Fruit fly (Drosophila melanogaster): Measurements from ENCODE around the gene HLH3B.

Gene HLH3B

DNA sequence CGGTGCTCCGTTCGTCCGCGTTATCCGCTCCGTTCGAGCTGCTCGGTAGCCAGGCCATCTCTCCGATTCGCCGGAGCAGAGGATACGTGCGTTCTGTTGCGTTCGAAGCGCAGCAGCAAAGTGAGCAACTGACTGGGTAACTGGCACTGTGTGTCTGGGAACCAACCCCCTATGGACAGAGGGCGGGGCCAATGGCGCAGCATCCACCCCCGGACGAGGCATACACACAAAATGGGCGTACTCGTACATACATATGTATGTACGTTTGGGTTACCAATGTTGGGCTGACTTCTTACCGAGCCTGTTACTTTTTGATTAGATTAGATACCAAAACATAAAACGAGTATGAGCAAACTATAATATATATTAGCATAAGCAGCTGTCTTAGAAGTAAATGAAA is at the start of gene HLH3B:
Gene HLH3B (minus strand): TSS at position 123 of the 400 bp plus-strand sequence.
- TF ChIP-seq BtbVII (GFP tag; optimal IDR thresholded peaks at IDR 0.05) (no peak), CG1792 (GFP tag; optimal IDR thresholded peaks at IDR 0.05) (no peak), CG12155 (GFP tag; optimal IDR thresholded peaks at IDR 0.05) (no peak), vfl (GFP tag; optimal IDR thresholded peaks at IDR 0.05) (no peak), CG6854 (GFP tag; optimal IDR thresholded peaks at IDR 0.05) (no peak), hkb (optimal IDR thresholded peaks at IDR 0.05) (no peak), hkb (GFP tag; IDR thresholded peaks at IDR 0.05) (no peak), Nf-YC (tag; optimal IDR thresholded peaks at IDR 0.05) (peak; percentile 84), CG17912 (GFP tag; optimal IDR thresholded peaks at IDR 0.05) (no peak), CG18262 (tag; optimal IDR thresholded peaks at IDR 0.05) (no peak), CG10321 (GFP tag; IDR thresholded peaks at IDR 0.05) (no peak), CG32767 (GFP tag; IDR thresholded peaks at IDR 0.05) (peak; percentile 60; the same call in 1 of the 2 replicates), nom (GFP tag; optimal IDR thresholded peaks at IDR 0.05) (no peak), CG11504 (tag; optimal IDR thresholded peaks at IDR 0.05) (no peak), seq (GFP tag; IDR thresholded peaks at IDR 0.05) (peak; percentile 51; the same call in 1 of the 2 replicates), CG1603 (tag; optimal IDR thresholded peaks at IDR 0.05) (no peak), wdn (GFP tag; IDR thresholded peaks at IDR 0.05) (no peak), CG8388 (GFP tag; optimal IDR thresholded peaks at IDR 0.05) (no peak), HHEX (GFP tag; optimal IDR thresholded peaks at IDR 0.05) (no peak), Nf-YB (GFP tag; optimal IDR thresholded peaks at IDR 0.05) (peak; percentile 84), row (GFP tag; IDR thresholded peaks at IDR 0.05) (no peak), CG3847 (GFP tag; IDR thresholded peaks at IDR 0.05) (no peak), CG13894 (tag; optimal IDR thresholded peaks at IDR 0.05) (no peak), CG1602 (GFP tag; optimal IDR thresholded peaks at IDR 0.05) (no peak), chn (GFP tag; optimal IDR thresholded peaks at IDR 0.05) (no peak)

DNA sequence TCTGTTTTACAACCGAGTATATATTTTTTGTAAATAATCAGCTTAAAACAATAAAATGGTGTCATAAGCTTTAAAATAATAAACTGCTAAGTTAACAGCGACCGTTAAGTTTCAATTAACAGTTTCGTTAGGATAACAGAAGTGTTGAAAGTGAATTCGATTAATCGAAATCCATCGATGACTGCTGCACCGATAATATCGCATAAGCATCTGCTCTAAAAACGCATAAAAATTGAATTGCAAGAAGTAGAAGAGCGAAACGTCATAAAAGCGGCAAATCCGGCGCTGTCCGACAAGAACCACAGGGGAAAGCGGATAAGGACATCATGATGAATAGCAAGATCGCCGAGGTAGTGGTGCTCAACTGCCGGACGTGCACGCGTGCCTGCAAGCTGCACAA is 46.0 kb upstream of the HLH3B start, which contains the start of gene dwg:
Gene dwg (plus strand): TSS at position 193 of the 400 bp plus-strand sequence.
- TF ChIP-seq Lpt (GFP tag; optimal IDR thresholded peaks at IDR 0.05) = no peak
- TF ChIP-seq row (GFP tag; IDR thresholded peaks at IDR 0.05) = peak; percentile 17; the same call in 1 of the 3 replicates
- TF ChIP-seq hbn (GFP tag; IDR thresholded peaks at IDR 0.05; ENCODE audit: partially characterized antibody) = peak; percentile 83
- TF ChIP-seq Bgb (GFP tag; IDR thresholded peaks at IDR 0.05; ENCODE audit: partially characterized antibody) = peak; percentile 88
- no peak for TF ChIP-seq CG10321 (GFP tag; IDR thresholded peaks at IDR 0.05)
- peak; percentile 38 for TF ChIP-seq Abd-B (GFP tag; optimal IDR thresholded peaks at IDR 0.05)
- peak; percentile 95; the same call in 3 of the 4 replicates for TF ChIP-seq chinmo (GFP tag; IDR thresholded peaks at IDR 0.05; ENCODE audit: partially characterized antibody)
- no peak for TF ChIP-seq CG4360 (GFP tag; IDR thresholded peaks at IDR 0.05)
- TF ChIP-seq NC2α (GFP tag; optimal IDR thresholded peaks at IDR 0.05) = no peak
- peak; percentile 87 for TF ChIP-seq unc-4 (GFP tag; IDR thresholded peaks at IDR 0.05; ENCODE audit: partially characterized antibody)
- peak; percentile 82; the same call in 2 of the 3 replicates for TF ChIP-seq mld (GFP tag; IDR thresholded peaks at IDR 0.05; ENCODE audit: partially characterized antibody)
- no peak for TF ChIP-seq lbe (GFP tag; optimal IDR thresholded peaks at IDR 0.05)
- TF ChIP-seq HLH4C (GFP tag; IDR thresholded peaks at IDR 0.05; ENCODE audit: partially characterized antibody) = peak; percentile 82
- TF ChIP-seq ssp (GFP tag; IDR thresholded peaks at IDR 0.05) = no peak
- no peak for TF ChIP-seq shn (GFP tag; optimal IDR thresholded peaks at IDR 0.05)
- no peak for TF ChIP-seq Trl (optimal IDR thresholded peaks at IDR 0.05)
- TF ChIP-seq Trl (GFP tag; optimal IDR thresholded peaks at IDR 0.05) = no peak
- TF ChIP-seq stc (GFP tag; IDR thresholded peaks at IDR 0.05) = no peak
- TF ChIP-seq CG10565 (GFP tag; optimal IDR thresholded peaks at IDR 0.05) = no peak
- no peak for TF ChIP-seq sug (tag; optimal IDR thresholded peaks at IDR 0.05)
- TF ChIP-seq hb (GFP tag; IDR thresholded peaks at IDR 0.05; ENCODE audit: partially characterized antibody) = peak; percentile 69
- peak; percentile 66; the same call in 1 of the 2 replicates for TF ChIP-seq CG42726 (GFP tag; IDR thresholded peaks at IDR 0.05; ENCODE audit: partially characterized antibody)
- TF ChIP-seq grau (tag; optimal IDR thresholded peaks at IDR 0.05) = no peak
- peak; percentile 87 for TF ChIP-seq CG6791 (GFP tag; IDR thresholded peaks at IDR 0.05; ENCODE audit: partially characterized antibody)
- TF ChIP-seq ems (GFP tag; optimal IDR thresholded peaks at IDR 0.05) = no peak
- TF ChIP-seq CG10267 (tag; optimal IDR thresholded peaks at IDR 0.05) = peak; percentile 36
- TF ChIP-seq CG31224 (GFP tag; IDR thresholded peaks at IDR 0.05) = no peak
- no peak for TF ChIP-seq CG1529 (GFP tag; optimal IDR thresholded peaks at IDR 0.05)
